Fruit fly (Drosophila melanogaster): Measurements from ENCODE around the gene Xrp1.

Gene Xrp1

dm6 chr3R:18918872-18919339 is 4.1 kb downstream of the Xrp1 start (continued):
- TF ChIP-seq lilli (GFP tag; optimal IDR thresholded peaks at IDR 0.05) (peak; percentile 28), CG9727 (GFP tag; optimal IDR thresholded peaks at IDR 0.05) (peak; percentile 49), sisA (GFP tag; IDR thresholded peaks at IDR 0.05) (no peak), HLH54F (GFP tag; optimal IDR thresholded peaks at IDR 0.05) (no peak), CG14965 (GFP tag; optimal IDR thresholded peaks at IDR 0.05; ENCODE audit: borderline replicate concordance) (no peak), tin (GFP tag; optimal IDR thresholded peaks at IDR 0.05) (no peak), vfl (GFP tag; optimal IDR thresholded peaks at IDR 0.05) (no peak), gsb (GFP tag; IDR thresholded peaks at IDR 0.05) (no peak), wor (GFP tag; IDR thresholded peaks at IDR 0.05) (no peak), CG12155 (GFP tag; optimal IDR thresholded peaks at IDR 0.05) (no peak), h (optimal IDR thresholded peaks at IDR 0.05) (no peak), CG12659 (GFP tag; optimal IDR thresholded peaks at IDR 0.05) (no peak), Neu2 (GFP tag; optimal IDR thresholded peaks at IDR 0.05; ENCODE audit: borderline replicate concordance) (no peak), danr (GFP tag; IDR thresholded peaks at IDR 0.05) (no peak), fd102C (GFP tag; optimal IDR thresholded peaks at IDR 0.05) (no peak), Dip3 (GFP tag; optimal IDR thresholded peaks at IDR 0.05) (no peak), Hr39 (optimal IDR thresholded peaks at IDR 0.05) (no peak), ind (GFP tag; optimal IDR thresholded peaks at IDR 0.05) (no peak), CG11247 (GFP tag; IDR thresholded peaks at IDR 0.05) (no peak), crp (GFP tag; optimal IDR thresholded peaks at IDR 0.05) (peak in 1 of 2 experiments; percentile 39), C15 (GFP tag; IDR thresholded peaks at IDR 0.05) (no peak), CG10366 (GFP tag; IDR thresholded peaks at IDR 0.05) (no peak), yki (optimal IDR thresholded peaks at IDR 0.05) (no peak), CG5245 (GFP tag; optimal IDR thresholded peaks at IDR 0.05) (no peak), Nf-YB (GFP tag; optimal IDR thresholded peaks at IDR 0.05) (peak; percentile 5), sens-2 (GFP tag; IDR thresholded peaks at IDR 0.05) (no peak), CG1024 (GFP tag; IDR thresholded peaks at IDR 0.05) (no peak), CG18599 (GFP tag; optimal IDR thresholded peaks at IDR 0.05) (peak; percentile 61), Lpt (GFP tag; optimal IDR thresholded peaks at IDR 0.05) (no peak), ap (GFP tag; IDR thresholded peaks at IDR 0.05) (no peak), ham (GFP tag; IDR thresholded peaks at IDR 0.05) (no peak), CG34376 (GFP tag; optimal IDR thresholded peaks at IDR 0.05) (peak; percentile 97), CG16863 (GFP tag; optimal IDR thresholded peaks at IDR 0.05) (peak; percentile 4), pum (GFP tag; optimal IDR thresholded peaks at IDR 0.05) (no peak), bsh (GFP tag; optimal IDR thresholded peaks at IDR 0.05) (no peak), ERR (GFP tag; optimal IDR thresholded peaks at IDR 0.05) (no peak), nerfin-1 (tag; optimal IDR thresholded peaks at IDR 0.05) (no peak), Ssrp (tag; optimal IDR thresholded peaks at IDR 0.05) (no peak), CG6175 (GFP tag; IDR thresholded peaks at IDR 0.05) (peak; percentile 69; the same call in 2 of the 3 replicates), NC2α (GFP tag; optimal IDR thresholded peaks at IDR 0.05) (no peak), insv (GFP tag; optimal IDR thresholded peaks at IDR 0.05) (no peak), CG4617 (GFP tag; optimal IDR thresholded peaks at IDR 0.05; ENCODE audit: borderline replicate concordance) (no peak), CG4424 (GFP tag; optimal IDR thresholded peaks at IDR 0.05) (no peak), Optix (GFP tag; IDR thresholded peaks at IDR 0.05) (no peak), CHES-1-like (GFP tag; optimal IDR thresholded peaks at IDR 0.05) (peak; percentile 51), ro (GFP tag; IDR thresholded peaks at IDR 0.05) (no peak), Dll (GFP tag; IDR thresholded peaks at IDR 0.05; ENCODE audit: partially characterized antibody) (no peak), Abd-B (GFP tag; optimal IDR thresholded peaks at IDR 0.05) (no peak), CoRest (tag; optimal IDR thresholded peaks at IDR 0.05) (no peak), Hand (GFP tag; optimal IDR thresholded peaks at IDR 0.05) (peak; percentile 5), onecut (GFP tag; IDR thresholded peaks at IDR 0.05) (no peak), cwo (GFP tag; optimal IDR thresholded peaks at IDR 0.05) (peak; percentile 91), cas (GFP tag; IDR thresholded peaks at IDR 0.05) (no peak)

Data from whole organism, embryonic.